Worm (Caenorhabditis elegans) whole organism, midembryonic: ENCODE results near the gene F41H10.4.

ENCODE experiments used
- T22C8.4 ChIP-seq: fragments of 200-800 bp; sonication (Bioruptor generic); IDR thresholded peaks from 2 replicates; pipeline ENCODE4 v1.3.6; 2022; ENCODE audit warnings: missing genetic modification characterization, missing compliant biosample characterization
- cog-1 ChIP-seq: sonication (generic microtip); optimal IDR thresholded peaks from 2 replicates; lab custom pipeline; 2016; ENCODE audit warnings: missing genetic modification characterization, missing compliant biosample characterization
- flt-1 ChIP-seq: fragments of 200-800 bp; sonication (Bioruptor generic); IDR thresholded peaks from 2 replicates; pipeline ENCODE4 v1.3.6; 2022; ENCODE audit warnings: missing genetic modification characterization, missing compliant biosample characterization
- med-1 ChIP-seq: sonication (generic microtip); optimal IDR thresholded peaks from 2 replicates; lab custom pipeline; 2017; ENCODE audit warnings: missing genetic modification characterization, mild to moderate bottlenecking, missing compliant biosample characterization, antibody characterized with exemption, missing genetic modification reagents; ENCODE audit not compliant: insufficient read depth
- ref-1 ChIP-seq: fragments of 200-800 bp; sonication (Bioruptor generic); conservative IDR thresholded peaks from 2 replicates; pipeline ENCODE4 v1.3.6; 2022; ENCODE audit warnings: missing genetic modification reagents, missing genetic modification characterization, missing compliant biosample characterization
- tab-1 ChIP-seq: fragments of 200-800 bp; sonication (Bioruptor generic); IDR thresholded peaks from 2 replicates; pipeline ENCODE4 v1.3.6; 2022; ENCODE audit warnings: missing genetic modification characterization, missing compliant biosample characterization
- ztf-29 ChIP-seq: fragments of 200-800 bp; sonication (Bioruptor generic); IDR thresholded peaks from 2 replicates; pipeline ENCODE4 v1.3.6; 2022; ENCODE audit warnings: missing genetic modification reagents, missing genetic modification characterization, missing compliant biosample characterization

DNA sequence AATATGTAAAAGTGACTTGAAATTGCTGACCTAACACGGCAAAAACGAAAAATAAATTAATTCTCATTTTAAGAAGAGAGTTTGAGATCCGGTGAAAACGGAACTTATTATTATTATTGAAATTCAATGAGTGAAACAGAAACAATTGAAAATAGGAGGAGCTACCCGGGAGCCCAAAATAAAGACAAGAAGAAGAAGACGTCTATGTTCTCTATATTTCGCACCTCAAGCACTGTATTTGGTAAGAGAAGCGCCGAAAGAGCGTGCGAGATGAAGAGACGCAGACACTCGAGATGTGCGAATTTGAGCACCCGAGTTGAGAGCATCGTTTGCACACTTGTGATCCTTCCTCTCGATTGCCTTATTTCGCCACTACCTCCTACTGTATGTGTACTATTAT lies 51.3 kb downstream of the F41H10.4 start, which contains the start of gene spp-7:
- no peak for TF ChIP-seq ztf-29 (GFP tag; lab: Robert Waterston, UW)
- TF ChIP-seq tab-1: no peak
- no peak for TF ChIP-seq cog-1
- no peak for TF ChIP-seq flt-1
- TF ChIP-seq med-1 (GFP tag; lab: Kevin White, UChicago): no peak
- no peak for TF ChIP-seq ref-1 (GFP tag; lab: Robert Waterston, UW)
- TF ChIP-seq T22C8.4: no peak
